Worm (Caenorhabditis elegans) whole organism, late embryonic: Measurements from ENCODE around the gene ZK596.3.

Experiments used
- K09A11.1 ChIP-seq: sonication (generic microtip); optimal IDR thresholded peaks from 2 replicates; lab custom pipeline; 2017; ENCODE audit warnings: antibody characterized with exemption, mild to moderate bottlenecking, missing genetic modification characterization, missing compliant biosample characterization; ENCODE audit not compliant: insufficient read depth
- ahr-1 ChIP-seq: sonication (generic microtip); optimal IDR thresholded peaks from 2 replicates; lab custom pipeline; 2016; ENCODE audit warnings: missing genetic modification characterization, missing compliant biosample characterization
- ceh-19 ChIP-seq: fragments of 200-800 bp; sonication (Bioruptor generic); optimal IDR thresholded peaks from 2 replicates; lab custom pipeline; 2018; ENCODE audit warnings: mild to moderate bottlenecking, missing genetic modification characterization, missing compliant biosample characterization
- ceh-9 ChIP-seq: sonication (generic microtip); optimal IDR thresholded peaks from 2 replicates; lab custom pipeline; 2016; ENCODE audit warnings: mild to moderate bottlenecking, missing genetic modification characterization, inconsistent platforms, missing compliant biosample characterization
- che-1 ChIP-seq: sonication (generic microtip); optimal IDR thresholded peaks from 2 replicates; lab custom pipeline; 2016; ENCODE audit warnings: mild to moderate bottlenecking, missing genetic modification characterization, missing compliant biosample characterization
- elt-2 ChIP-seq: sonication (generic microtip); optimal IDR thresholded peaks from 2 replicates; lab custom pipeline; 2016; ENCODE audit warnings: missing genetic modification reagents, missing genetic modification characterization, missing compliant biosample characterization
- fax-1 ChIP-seq: sonication (generic microtip); optimal IDR thresholded peaks from 2 replicates; lab custom pipeline; 2016; ENCODE audit warnings: missing genotype, missing genetic modification characterization, missing compliant biosample characterization
- nfya-1 ChIP-seq: sonication (generic microtip); optimal IDR thresholded peaks from 2 replicates; lab custom pipeline; 2017; ENCODE audit warnings: missing genetic modification characterization, mild to moderate bottlenecking, missing compliant biosample characterization, antibody characterized with exemption, moderate library complexity
- pha-2 ChIP-seq: sonication (generic microtip); optimal IDR thresholded peaks from 2 replicates; lab custom pipeline; 2017; ENCODE audit warnings: mild to moderate bottlenecking, missing genetic modification characterization, missing compliant biosample characterization
- pha-4 ChIP-seq: fragments of 150-350 bp; optimal IDR thresholded peaks from 2 replicates; lab custom pipeline; 2018; ENCODE audit warnings: missing biosample characterization, missing genetic modification reagents, missing genetic modification characterization
- rnt-1 ChIP-seq: sonication (generic microtip); optimal IDR thresholded peaks from 2 replicates; lab custom pipeline; 2016; ENCODE audit warnings: missing genetic modification characterization, missing compliant biosample characterization

ce11 chrIV:10861102-10861501 is 43.1 kb downstream of the ZK596.3 start, which contains the start of gene rbm-22:
- TF ChIP-seq nfya-1 (tag; lab: Kevin White, UChicago) (no peak), fax-1 (tag; lab: Kevin White, UChicago) (no peak), che-1 (tag; lab: Kevin White, UChicago) (no peak), pha-2 (tag; lab: Kevin White, UChicago) (no peak), ceh-9 (tag; lab: Kevin White, UChicago) (no peak), rnt-1 (tag; lab: Kevin White, UChicago) (no peak), elt-2 (tag; lab: Kevin White, UChicago) (no peak), pha-4 (tag; lab: Kevin White, UChicago) (no peak), ceh-19 (GFP tag; lab: Kevin White, UChicago) (no peak), K09A11.1 (tag; lab: Kevin White, UChicago) (no peak), ahr-1 (no peak)
